Worm (Caenorhabditis elegans) whole organism, L4 larva: ENCODE measurements around the gene fbxc-40.

Experiments used
- daf-8 ChIP-seq: fragments of 200-800 bp; sonication (Bioruptor generic); IDR thresholded peaks from 2 replicates; pipeline ENCODE4 v1.3.6; 2022; ENCODE audit warnings: missing genetic modification characterization, missing compliant biosample characterization
- duxl-1 ChIP-seq: sonication (generic microtip); optimal IDR thresholded peaks from 2 replicates; lab custom pipeline; 2016; ENCODE audit warnings: mild to moderate bottlenecking, missing genetic modification characterization, moderate library complexity, missing compliant biosample characterization; ENCODE audit not compliant: poor library complexity
- hlh-30 ChIP-seq: sonication (generic microtip); optimal IDR thresholded peaks from 2 replicates; lab custom pipeline; 2017; ENCODE audit warnings: antibody characterized with exemption, mild to moderate bottlenecking, missing genetic modification characterization, missing compliant biosample characterization; ENCODE audit not compliant: insufficient read depth
- lin-15B ChIP-seq: fragments of 150-350 bp; sonication (generic microtip); optimal IDR thresholded peaks from 3 replicates; lab custom pipeline; 2014; ENCODE audit warnings: missing biosample characterization, missing genetic modification characterization
- lir-3 ChIP-seq: sonication (generic microtip); optimal IDR thresholded peaks from 2 replicates; lab custom pipeline; 2016; ENCODE audit warnings: mild to moderate bottlenecking, missing genetic modification characterization, missing compliant biosample characterization
- pha-4 ChIP-seq, 2 experiments: fragments of 150-350 bp in 1 of 2; fragments of 200-800 bp in 1 of 2; sonication (Bioruptor generic) in 1 of 2; IDR thresholded peaks in 1 of 2; optimal IDR thresholded peaks in 1 of 2; 2 replicates each; pipeline versions ENCODE4 v1.3.6 to Lab custom; 2014 to 2022; ENCODE audit warnings: missing genetic modification characterization in 2 of 2, missing genetic modification reagents in 2 of 2, missing biosample characterization in 1 of 2, missing compliant biosample characterization in 1 of 2
- skn-1 ChIP-seq: fragments of 150-350 bp; optimal IDR thresholded peaks from 2 replicates; lab custom pipeline; 2014; ENCODE audit warnings: missing biosample characterization, missing genetic modification characterization
- snpc-4 ChIP-seq: fragments of 150-350 bp; optimal IDR thresholded peaks from 2 replicates; lab custom pipeline; 2014; ENCODE audit warnings: missing biosample characterization, missing genetic modification characterization
- unc-62 ChIP-seq, 3 experiments: fragments of 150-350 bp in 1 of 3; sonication (generic microtip); optimal IDR thresholded peaks in 2 of 3; peaks in 1 of 3; 1 replicate in 1 of 3; 2 replicates in 2 of 3; lab custom pipeline; 2014 to 2017; ENCODE audit warnings: missing biosample characterization in 3 of 3, missing genetic modification characterization in 3 of 3, missing genetic modification reagents in 3 of 3, missing genotype in 1 of 3

DNA sequence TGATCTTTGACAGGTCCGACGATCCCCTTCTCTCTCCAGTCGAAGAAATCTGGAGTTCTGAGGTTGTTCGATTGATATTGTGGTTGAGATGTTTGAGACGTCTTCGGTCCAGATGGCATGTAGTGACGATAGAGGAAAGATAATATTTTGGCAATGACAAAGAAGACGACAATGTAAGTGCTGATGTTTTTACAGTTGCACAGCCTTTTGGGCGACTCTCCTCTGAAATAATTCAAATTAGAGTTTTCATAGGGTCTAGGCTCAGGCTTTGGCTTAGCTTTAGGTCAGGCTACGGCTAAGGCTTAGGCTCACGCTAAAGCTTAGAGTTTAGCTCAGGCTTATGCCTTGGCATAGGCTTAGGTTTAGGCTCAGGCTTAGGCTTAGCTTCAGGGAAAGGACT, 23.8 kb upstream of the fbxc-40 start, which contains the start of gene C32B5.13:
- no peak for TF ChIP-seq skn-1 (tag; lab: Kevin White, UChicago)
- no peak for TF ChIP-seq pha-4 (GFP tag; IDR thresholded peaks at IDR 0.05; lab: Robert Waterston, UW)
- TF ChIP-seq pha-4 (tag; optimal IDR thresholded peaks at IDR 0.05; lab: Kevin White, UChicago): no peak
- TF ChIP-seq daf-8 (GFP tag; lab: Robert Waterston, UW): no peak
- TF ChIP-seq lir-3 (tag; lab: Kevin White, UChicago): no peak
- no peak for TF ChIP-seq lin-15B (tag; lab: Kevin White, UChicago)
- TF ChIP-seq hlh-30 (tag; lab: Kevin White, UChicago): no peak
- no peak for TF ChIP-seq duxl-1 (tag; lab: Kevin White, UChicago)
- TF ChIP-seq unc-62 (GFP tag; optimal IDR thresholded peaks at IDR 0.05 in 1 of 2; lab: Kevin White, UChicago): peak in 1 of 2 experiments; percentile 16
- TF ChIP-seq unc-62 (tag; optimal IDR thresholded peaks at IDR 0.05; lab: Kevin White, UChicago): no peak
- TF ChIP-seq snpc-4 (tag; lab: Kevin White, UChicago): no peak
